Worm (Caenorhabditis elegans) whole organism, young adult: ENCODE measurements around the gene exos-7.

ENCODE experiments used
- efl-1 ChIP-seq: fragments of 150-350 bp; optimal IDR thresholded peaks from 2 replicates; lab custom pipeline; 2014; ENCODE audit warnings: missing biosample characterization, missing genetic modification reagents, missing genetic modification characterization
- hmg-1.2 ChIP-seq: fragments of 200-800 bp; sonication (Bioruptor generic); IDR thresholded peaks from 2 replicates; pipeline ENCODE4 v1.3.6; 2022; ENCODE audit warnings: missing genetic modification reagents, missing genetic modification characterization, missing compliant biosample characterization
- somi-1 ChIP-seq: fragments of 200-800 bp; sonication (Bioruptor generic); optimal IDR thresholded peaks from 2 replicates; lab custom pipeline; 2018; ENCODE audit warnings: mild to moderate bottlenecking, missing genetic modification characterization, missing compliant biosample characterization
- unc-62 ChIP-seq: fragments of 150-350 bp; optimal IDR thresholded peaks from 2 replicates; lab custom pipeline; 2014; ENCODE audit warnings: missing biosample characterization, missing genetic modification reagents, missing genetic modification characterization

ce11 chrV:20813646-20814045 lies 25.0 kb upstream of the exos-7 start:
- no peak for TF ChIP-seq unc-62 (GFP tag; lab: Kevin White, UChicago)
- TF ChIP-seq hmg-1.2 (GFP tag; lab: Robert Waterston, UW) = no peak
- no peak for TF ChIP-seq efl-1 (GFP tag; lab: Kevin White, UChicago)
- TF ChIP-seq somi-1 (GFP tag; lab: Kevin White, UChicago) = no peak
